Fruit fly (Drosophila melanogaster) Kc167 (cell line): ENCODE results near the gene dmrt99B.

Experiments used
- h ChIP-seq: fragments of >200 bp; optimal IDR thresholded peaks from 3 replicates; lab custom pipeline; 2018; ENCODE audit warnings: missing external identifiers
- insv ChIP-seq: fragments of >200 bp; optimal IDR thresholded peaks from 3 replicates; lab custom pipeline; 2018; ENCODE audit warnings: missing external identifiers
- psq ChIP-seq: fragments of >200 bp; optimal IDR thresholded peaks from 2 replicates; lab custom pipeline; 2017; ENCODE audit warnings: missing external identifiers
- ttk ChIP-seq: sonication (Bioruptor generic); optimal IDR thresholded peaks from 2 replicates; lab custom pipeline; 2017; ENCODE audit warnings: missing external identifiers

dm6 chr3R:29724745-29725144, 32.4 kb downstream of the dmrt99B start, which contains the start of the genes Naa40 and CG18731:
- TF ChIP-seq insv (lab: Kevin White, UChicago) (no peak), h (lab: Kevin White, UChicago) (no peak), psq (lab: Kevin White, UChicago) (no peak), ttk (lab: Kevin White, UChicago) (no peak)
